Worm (Caenorhabditis elegans): ENCODE data around the gene sptl-2.

Gene sptl-2

DNA sequence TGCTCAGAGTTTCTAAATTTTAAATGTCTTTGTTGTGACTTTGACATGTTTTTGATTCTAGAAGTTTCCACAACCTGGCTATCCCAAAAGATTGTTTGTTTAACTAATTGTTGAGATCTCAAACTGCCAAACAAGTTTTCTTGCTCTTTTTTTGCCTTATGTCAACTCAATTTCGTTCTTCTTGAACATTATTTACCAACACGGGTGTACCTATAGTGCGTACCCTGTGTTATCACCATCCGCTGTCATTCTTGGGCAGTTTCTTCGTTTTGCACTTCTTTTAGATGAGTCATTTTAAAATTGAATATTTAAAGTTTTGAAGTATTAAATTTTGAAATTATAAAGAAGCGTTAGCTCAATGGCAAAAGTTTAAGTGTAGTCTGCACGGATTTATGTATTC lies at the start of gene sptl-2:
Gene sptl-2 (plus strand): TSS at position 280 of the 400 bp plus-strand sequence.
- no peak for TF ChIP-seq med-1 (GFP tag; optimal IDR thresholded peaks at IDR 0.05; ENCODE audit: insufficient read depth)

DNA sequence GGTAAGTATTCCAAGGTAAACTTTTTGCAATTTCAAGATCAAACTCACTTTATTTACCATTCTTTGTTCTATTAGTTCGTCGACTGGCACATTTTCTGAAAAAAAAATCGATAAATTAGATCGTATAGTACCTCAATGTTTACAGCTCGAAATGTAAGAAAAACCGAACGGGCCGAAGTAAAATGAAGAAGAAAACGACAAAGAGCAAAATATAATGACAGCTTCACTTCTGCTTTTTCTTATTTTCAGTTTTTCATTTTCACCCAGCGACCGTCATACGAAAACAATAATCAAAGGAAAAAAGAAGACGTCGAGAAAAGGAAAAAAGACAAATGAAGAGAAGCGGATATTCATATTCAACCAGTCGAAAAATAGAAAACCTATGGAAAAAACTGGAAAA lies 47.9 kb upstream of the sptl-2 start, which contains the start of gene che-7:
Gene che-7 (minus strand): TSS at position 101 of the 400 bp plus-strand sequence.
- TF ChIP-seq med-1 (GFP tag; optimal IDR thresholded peaks at IDR 0.05; ENCODE audit: insufficient read depth) (no peak), T22C8.4 (GFP tag; IDR thresholded peaks at IDR 0.05) (peak; percentile 39; the same call in 1 of the 2 replicates), ref-1 (GFP tag; conservative IDR thresholded peaks at IDR 0.05) (no peak), klf-2 (GFP tag; conservative IDR thresholded peaks at IDR 0.05) (no peak), tab-1 (GFP tag; IDR thresholded peaks at IDR 0.05) (no peak)

DNA sequence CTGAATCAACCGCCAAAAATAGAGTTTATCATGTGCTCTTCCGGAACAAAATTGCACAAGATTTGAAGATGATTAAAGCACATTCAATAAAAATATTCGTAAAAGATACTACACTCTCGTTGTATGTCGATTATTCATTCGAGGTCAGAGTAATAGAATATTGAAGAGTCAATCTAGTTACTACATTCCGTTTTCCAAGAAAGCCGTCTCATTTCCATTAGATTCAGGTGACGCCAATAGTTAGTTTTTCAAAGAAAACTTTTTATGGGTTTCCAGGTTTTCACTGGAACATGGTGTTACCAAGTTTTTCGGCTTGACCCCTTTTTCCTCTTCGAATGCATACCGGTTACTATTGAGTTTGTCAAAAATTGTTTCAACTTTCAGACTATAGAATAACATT lies 46.5 kb upstream of the sptl-2 start:
- TF ChIP-seq flt-1 (GFP tag; IDR thresholded peaks at IDR 0.05) = no peak
- no peak for TF ChIP-seq cog-1 (tag; optimal IDR thresholded peaks at IDR 0.05)
- no peak for TF ChIP-seq klf-2 (GFP tag; conservative IDR thresholded peaks at IDR 0.05)
- TF ChIP-seq ztf-23 (GFP tag; IDR thresholded peaks at IDR 0.05) = no peak
- TF ChIP-seq med-1 (GFP tag; optimal IDR thresholded peaks at IDR 0.05; ENCODE audit: insufficient read depth) = no peak

DNA sequence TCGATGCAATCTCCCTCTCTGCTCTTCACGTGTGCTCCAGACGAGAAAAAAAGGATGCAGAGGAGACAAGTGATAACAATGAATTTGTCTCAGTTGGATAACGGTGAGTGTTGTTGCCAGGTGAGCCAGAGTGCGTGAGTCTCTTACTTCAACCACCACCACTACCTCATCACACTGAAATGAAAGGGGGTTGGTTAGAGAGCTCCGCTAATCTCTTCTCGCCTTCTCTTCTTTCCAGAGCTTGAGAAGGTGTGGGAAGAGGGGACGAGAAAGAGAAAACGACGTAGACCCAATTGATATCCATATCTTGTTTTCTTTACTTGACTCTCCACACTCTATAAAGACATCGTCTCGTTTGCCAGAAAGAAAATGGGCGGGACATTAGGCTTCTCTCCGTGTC lies 45.6 kb upstream of the sptl-2 start:
- no peak for TF ChIP-seq med-1 (GFP tag; optimal IDR thresholded peaks at IDR 0.05; ENCODE audit: insufficient read depth)
- no peak for TF ChIP-seq T22C8.4 (GFP tag; IDR thresholded peaks at IDR 0.05)
- TF ChIP-seq klf-2 (GFP tag; conservative IDR thresholded peaks at IDR 0.05) = no peak
- no peak for TF ChIP-seq ztf-29 (GFP tag; IDR thresholded peaks at IDR 0.05)
- no peak for TF ChIP-seq cog-1 (tag; optimal IDR thresholded peaks at IDR 0.05)
- no peak for TF ChIP-seq ref-1 (GFP tag; conservative IDR thresholded peaks at IDR 0.05)
- no peak for TF ChIP-seq tab-1 (GFP tag; IDR thresholded peaks at IDR 0.05)
- no peak for TF ChIP-seq ztf-23 (GFP tag; IDR thresholded peaks at IDR 0.05)
- TF ChIP-seq flt-1 (GFP tag; IDR thresholded peaks at IDR 0.05) = no peak

DNA sequence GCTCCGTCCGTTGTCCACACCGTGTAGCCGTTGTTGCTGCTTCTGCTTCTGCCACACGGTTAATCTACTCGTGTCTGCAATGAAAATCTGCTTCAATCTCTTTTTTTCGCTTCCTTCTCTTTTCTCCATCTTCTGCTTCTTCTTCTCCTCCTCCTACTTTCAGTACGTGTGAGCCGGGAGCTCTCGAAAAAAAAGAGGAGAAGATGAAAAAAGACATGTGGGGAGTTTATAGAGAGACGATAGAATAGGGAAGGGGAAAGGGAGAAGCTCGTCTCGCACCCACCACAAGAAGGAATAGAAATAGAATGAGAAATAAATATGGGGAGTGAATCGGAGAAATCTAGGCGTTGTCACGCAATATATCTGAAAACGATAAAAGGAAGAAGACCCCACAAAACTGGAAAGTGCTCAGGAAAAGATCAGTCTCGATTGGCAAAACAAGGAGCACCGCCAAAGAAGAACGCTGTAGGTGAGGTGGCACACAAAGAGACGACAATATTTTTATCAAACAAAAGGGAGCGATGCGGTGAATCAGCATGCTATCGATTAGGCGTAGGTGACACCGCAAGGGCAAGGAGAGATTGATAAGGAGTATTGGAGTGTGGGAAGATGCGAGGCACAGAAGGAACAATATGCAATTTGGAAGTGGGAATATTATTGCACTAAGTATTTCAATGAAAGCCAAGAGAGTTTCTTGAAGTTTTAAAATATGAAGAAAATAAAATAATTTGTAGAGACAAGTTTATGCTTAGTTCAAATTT lies 39.1 kb upstream of the sptl-2 start, which contains the start of gene let-413:
Gene let-413 (minus strand): TSS at position 76 of the 761 bp plus-strand sequence.
- TF ChIP-seq flt-1 (GFP tag; IDR thresholded peaks at IDR 0.05) (no peak), ztf-29 (GFP tag; IDR thresholded peaks at IDR 0.05) (no peak), med-1 (GFP tag; optimal IDR thresholded peaks at IDR 0.05; ENCODE audit: insufficient read depth) (no peak), klf-2 (GFP tag; conservative IDR thresholded peaks at IDR 0.05) (no peak), ref-1 (GFP tag; conservative IDR thresholded peaks at IDR 0.05) (no peak), ztf-23 (GFP tag; IDR thresholded peaks at IDR 0.05) (no peak), tab-1 (GFP tag; IDR thresholded peaks at IDR 0.05) (no peak)

DNA sequence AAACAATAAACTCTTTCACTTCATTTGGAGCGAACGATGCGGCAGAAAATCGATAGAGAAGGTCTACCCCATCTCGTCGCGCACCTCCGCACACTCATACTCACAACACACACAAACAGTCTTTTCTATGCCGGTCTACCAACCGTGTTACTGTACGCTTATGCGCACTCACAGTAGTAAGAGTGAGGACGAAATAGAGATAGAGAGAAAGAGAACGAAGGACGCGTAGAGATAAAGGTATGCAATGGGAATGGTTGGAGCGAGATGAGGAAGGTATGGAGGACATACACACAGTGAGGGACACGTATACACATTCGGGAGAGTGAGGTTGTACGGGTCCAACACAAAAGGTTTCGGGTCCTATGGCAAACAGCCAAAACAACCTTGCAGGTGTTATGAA lies 38.2 kb upstream of the sptl-2 start:
- TF ChIP-seq ztf-23 (GFP tag; IDR thresholded peaks at IDR 0.05) = 0 out of 2 replicates have a peak, but pooled peaks have one; percentile 30
- no peak for TF ChIP-seq klf-2 (GFP tag; conservative IDR thresholded peaks at IDR 0.05)
- TF ChIP-seq ztf-29 (GFP tag; IDR thresholded peaks at IDR 0.05) = no peak
- peak; percentile 55; the same call in 1 of the 2 replicates for TF ChIP-seq T22C8.4 (GFP tag; IDR thresholded peaks at IDR 0.05)
- TF ChIP-seq cog-1 (tag; optimal IDR thresholded peaks at IDR 0.05) = peak; percentile 14
- peak; percentile 24; the same call in 1 of the 2 replicates for TF ChIP-seq flt-1 (GFP tag; IDR thresholded peaks at IDR 0.05)

DNA sequence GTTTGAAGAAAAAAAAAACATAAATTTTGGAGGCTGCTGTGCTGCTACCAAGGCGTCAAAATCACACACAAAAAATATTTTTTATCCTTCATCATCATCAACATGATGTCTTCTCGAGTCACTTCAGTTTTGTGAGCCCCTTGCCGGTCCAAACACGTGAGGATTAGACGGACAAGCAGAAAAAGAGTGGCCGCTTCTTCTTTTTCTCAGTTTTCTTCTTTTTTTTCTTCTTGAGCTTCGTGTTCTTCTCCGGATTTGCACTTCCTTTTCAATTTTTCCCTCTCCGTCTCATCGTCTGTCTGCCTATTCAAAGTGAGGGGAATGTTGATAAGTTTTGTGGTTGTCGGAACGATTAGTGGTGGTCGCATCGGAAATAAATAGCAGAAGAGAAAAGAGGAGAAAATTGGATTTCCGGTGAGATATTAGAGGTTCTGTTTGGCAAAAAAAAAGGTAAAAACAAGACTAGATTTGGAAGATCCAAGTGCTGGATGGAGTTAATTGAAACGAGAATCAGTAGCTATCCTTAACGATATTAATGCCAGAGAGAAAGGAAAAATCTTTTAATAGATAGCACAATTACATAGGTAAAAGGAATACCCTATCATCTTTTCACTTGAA lies 36.5 kb upstream of the sptl-2 start:
- TF ChIP-seq klf-2 (GFP tag; conservative IDR thresholded peaks at IDR 0.05) (no peak), ref-1 (GFP tag; conservative IDR thresholded peaks at IDR 0.05) (no peak), tab-1 (GFP tag; IDR thresholded peaks at IDR 0.05) (no peak), cog-1 (tag; optimal IDR thresholded peaks at IDR 0.05) (no peak), ztf-29 (GFP tag; IDR thresholded peaks at IDR 0.05) (no peak), flt-1 (GFP tag; IDR thresholded peaks at IDR 0.05) (no peak), ztf-23 (GFP tag; IDR thresholded peaks at IDR 0.05) (no peak), med-1 (GFP tag; optimal IDR thresholded peaks at IDR 0.05; ENCODE audit: insufficient read depth) (no peak), T22C8.4 (GFP tag; IDR thresholded peaks at IDR 0.05) (no peak)

DNA sequence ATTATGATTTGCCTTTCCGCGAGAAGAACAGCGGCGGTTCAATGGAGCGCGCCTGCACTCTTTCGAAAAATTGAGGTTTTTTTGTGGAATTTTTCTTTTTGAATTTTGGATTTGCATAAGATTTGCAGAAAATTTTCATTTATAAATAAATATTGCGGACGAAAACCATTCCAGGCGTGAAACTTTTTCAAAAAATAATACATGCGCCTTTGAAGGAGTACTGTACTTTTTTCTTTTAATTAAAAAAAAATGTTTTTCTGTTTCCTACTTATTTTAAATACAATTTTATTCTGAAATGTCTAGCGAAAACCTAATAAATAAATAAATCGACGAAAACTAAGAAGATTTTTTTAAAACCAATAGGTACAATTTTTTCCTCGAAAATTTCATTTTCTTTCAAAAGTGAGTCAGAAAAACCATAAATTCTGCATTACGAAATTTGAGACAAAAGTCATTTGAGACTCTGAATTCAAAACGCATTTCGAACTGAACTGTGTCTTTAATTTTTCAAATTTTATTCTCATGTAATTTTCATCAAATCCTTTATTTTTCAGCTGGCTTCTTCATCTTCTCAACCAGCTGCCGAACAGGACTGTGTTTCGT lies 35.9 kb upstream of the sptl-2 start, which contains the start of gene F26D11.1:
Gene F26D11.1 (plus strand): TSS at position 553 of the 603 bp plus-strand sequence.
- no peak for TF ChIP-seq ztf-29 (GFP tag; IDR thresholded peaks at IDR 0.05)
- no peak for TF ChIP-seq med-1 (GFP tag; optimal IDR thresholded peaks at IDR 0.05; ENCODE audit: insufficient read depth)
- TF ChIP-seq tab-1 (GFP tag; IDR thresholded peaks at IDR 0.05) = no peak
- TF ChIP-seq ztf-23 (GFP tag; IDR thresholded peaks at IDR 0.05) = no peak
- TF ChIP-seq ref-1 (GFP tag; conservative IDR thresholded peaks at IDR 0.05) = no peak
- TF ChIP-seq T22C8.4 (GFP tag; IDR thresholded peaks at IDR 0.05) = no peak
- no peak for TF ChIP-seq cog-1 (tag; optimal IDR thresholded peaks at IDR 0.05)
- TF ChIP-seq flt-1 (GFP tag; IDR thresholded peaks at IDR 0.05) = no peak

DNA sequence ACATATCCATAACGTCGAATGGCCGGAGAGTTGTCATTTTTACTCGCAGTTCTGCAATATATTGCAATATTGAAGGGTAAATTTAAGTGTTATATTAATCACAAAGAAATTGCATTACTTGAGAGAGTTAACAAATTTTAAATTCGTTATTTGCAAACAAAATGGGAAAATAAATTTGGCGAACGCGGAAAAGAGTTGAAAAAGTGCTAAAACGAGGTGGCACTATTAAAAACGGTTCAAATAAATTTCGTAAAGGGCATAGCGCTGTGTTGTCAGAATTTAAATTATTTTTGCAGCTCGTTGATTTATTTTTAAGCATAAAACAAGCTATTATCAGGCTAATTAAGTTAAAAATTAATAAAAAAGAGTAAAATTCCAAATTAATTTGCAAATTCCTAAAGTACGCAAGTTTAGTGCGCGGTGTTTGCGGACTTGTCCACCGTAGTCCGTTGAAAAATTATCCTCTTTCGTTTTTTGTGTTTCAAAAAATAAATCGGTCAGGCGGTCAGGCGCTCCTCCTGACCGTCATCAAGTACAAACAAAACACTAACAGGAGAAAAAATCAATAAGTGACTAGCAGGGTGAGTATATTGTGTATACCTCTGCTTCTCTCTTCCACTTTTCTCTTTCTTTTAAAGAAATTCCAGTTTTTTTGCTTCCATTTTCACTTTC lies 33.5 kb upstream of the sptl-2 start, which contains the start of the genes natb-1 and abhd-12:
Gene natb-1 (minus strand): TSS at position 51 of the 672 bp plus-strand sequence.
Gene abhd-12 (plus strand): TSS at position 499 of the 672 bp plus-strand sequence.
- TF ChIP-seq flt-1 (GFP tag; IDR thresholded peaks at IDR 0.05) (0 out of 2 replicates have a peak, but pooled peaks have one; percentile 52), cog-1 (tag; optimal IDR thresholded peaks at IDR 0.05) (no peak)

All from whole organism, midembryonic.